Fruit fly (Drosophila melanogaster) whole organism, prepupa: ENCODE data around the gene Bx42.

ENCODE experiments used
- CG10631 ChIP-seq: fragments of 200-800 bp; sonication (Bioruptor generic); optimal IDR thresholded peaks from 2 replicates; lab custom pipeline; 2016; ENCODE audit warnings: missing biosample characterization, missing genetic modification characterization
- CG10669 ChIP-seq: fragments of 200-800 bp; sonication (Bioruptor generic); optimal IDR thresholded peaks from 3 replicates; lab custom pipeline; 2018; ENCODE audit warnings: missing biosample characterization, mild to moderate bottlenecking, missing genetic modification characterization, moderate library complexity
- CG11294 ChIP-seq: fragments of 200-800 bp; sonication (Bioruptor generic); IDR thresholded peaks from 2 replicates; pipeline ENCODE4 v1.3.6; 2022; ENCODE audit warnings: missing biosample characterization, missing genetic modification characterization
- CG11762 ChIP-seq: fragments of 200-800 bp; sonication (Bioruptor generic); optimal IDR thresholded peaks from 3 replicates; lab custom pipeline; 2016; ENCODE audit warnings: missing biosample characterization, missing genetic modification characterization; ENCODE audit not compliant: insufficient read depth
- CG15336 ChIP-seq: fragments of 200-800 bp; sonication (Bioruptor generic); IDR thresholded peaks from 2 replicates; pipeline ENCODE4 v1.3.6; 2022; ENCODE audit warnings: missing biosample characterization, missing genetic modification characterization
- CG1621 ChIP-seq: fragments of 200-800 bp; sonication (Bioruptor generic); optimal IDR thresholded peaks from 3 replicates; lab custom pipeline; 2018; ENCODE audit warnings: missing biosample characterization, mild to moderate bottlenecking, missing genetic modification characterization
- CG16779 ChIP-seq: fragments of 200-800 bp; sonication (Bioruptor generic); optimal IDR thresholded peaks from 3 replicates; lab custom pipeline; 2017; ENCODE audit warnings: missing biosample characterization, mild to moderate bottlenecking, missing genetic modification characterization
- CG31627 ChIP-seq: fragments of 200-800 bp; sonication (Bioruptor generic); optimal IDR thresholded peaks from 3 replicates; lab custom pipeline; 2016; ENCODE audit warnings: missing biosample characterization, missing genetic modification characterization
- CG32006 ChIP-seq: fragments of 200-800 bp; sonication (Bioruptor generic); optimal IDR thresholded peaks from 3 replicates; lab custom pipeline; 2017; ENCODE audit warnings: missing biosample characterization, mild to moderate bottlenecking, missing genetic modification characterization
- CG34406 ChIP-seq: fragments of 200-800 bp; sonication (Bioruptor generic); optimal IDR thresholded peaks from 3 replicates; lab custom pipeline; 2016; ENCODE audit warnings: missing biosample characterization, missing genetic modification characterization
- CG3919 ChIP-seq: fragments of 200-800 bp; sonication (Bioruptor generic); optimal IDR thresholded peaks from 3 replicates; lab custom pipeline; 2016; ENCODE audit warnings: missing biosample characterization, missing genetic modification characterization
- CG4318 ChIP-seq: fragments of 200-800 bp; sonication (Bioruptor generic); optimal IDR thresholded peaks from 3 replicates; lab custom pipeline; 2017; ENCODE audit warnings: missing biosample characterization, mild to moderate bottlenecking, missing genetic modification characterization
- CG6163 ChIP-seq: fragments of 200-800 bp; sonication (Bioruptor generic); IDR thresholded peaks from 3 replicates; pipeline ENCODE4 v1.3.6; 2022; ENCODE audit warnings: missing biosample characterization, missing genetic modification characterization
- CG6276 ChIP-seq: fragments of 200-800 bp; sonication (Bioruptor generic); optimal IDR thresholded peaks from 2 replicates; lab custom pipeline; 2017; ENCODE audit warnings: missing biosample characterization, mild to moderate bottlenecking, missing genetic modification characterization
- CG6792 ChIP-seq: fragments of 200-800 bp; sonication (Bioruptor generic); optimal IDR thresholded peaks from 3 replicates; lab custom pipeline; 2016; ENCODE audit warnings: missing biosample characterization, missing genetic modification characterization
- CG6808 ChIP-seq: fragments of 200-800 bp; sonication (Bioruptor generic); optimal IDR thresholded peaks from 3 replicates; lab custom pipeline; 2017; ENCODE audit warnings: missing biosample characterization, missing genetic modification characterization, mild to moderate bottlenecking, moderate library complexity, missing genetic modification reagents
- CG7368 ChIP-seq: fragments of 200-800 bp; sonication (Bioruptor generic); optimal IDR thresholded peaks from 3 replicates; lab custom pipeline; 2016; ENCODE audit warnings: missing biosample characterization, missing genetic modification characterization
- CG8119 ChIP-seq: fragments of 200-800 bp; sonication (Bioruptor generic); IDR thresholded peaks from 3 replicates; pipeline ENCODE4 v1.3.6; 2022; ENCODE audit warnings: missing biosample characterization, missing genetic modification characterization
- CG8319 ChIP-seq: fragments of 200-800 bp; sonication (Bioruptor generic); optimal IDR thresholded peaks from 3 replicates; lab custom pipeline; 2016; ENCODE audit warnings: missing biosample characterization, missing genetic modification characterization
- CG8632 ChIP-seq: fragments of 200-800 bp; sonication (Bioruptor generic); optimal IDR thresholded peaks from 3 replicates; lab custom pipeline; 2016; ENCODE audit warnings: missing biosample characterization, missing genetic modification characterization
- CG9139 ChIP-seq: fragments of 200-800 bp; sonication (Bioruptor generic); optimal IDR thresholded peaks from 3 replicates; lab custom pipeline; 2017; ENCODE audit warnings: missing biosample characterization, mild to moderate bottlenecking, missing genetic modification characterization
- Eip75B ChIP-seq: fragments of 200-800 bp; sonication (Bioruptor generic); optimal IDR thresholded peaks from 3 replicates; lab custom pipeline; 2016; ENCODE audit warnings: missing biosample characterization, missing genetic modification characterization
- Eip78C ChIP-seq: fragments of 200-800 bp; sonication (Bioruptor generic); peaks from one replicate; lab custom pipeline; 2016; ENCODE audit warnings: missing biosample characterization, missing genetic modification characterization
- Eip93F ChIP-seq: fragments of 200-800 bp; sonication (Bioruptor generic); optimal IDR thresholded peaks from 2 replicates; lab custom pipeline; 2016; ENCODE audit warnings: missing biosample characterization, mild to moderate bottlenecking, missing genetic modification characterization
- Ets21C ChIP-seq: fragments of 200-800 bp; sonication (Bioruptor generic); optimal IDR thresholded peaks from 3 replicates; lab custom pipeline; 2016; ENCODE audit warnings: missing biosample characterization, missing genetic modification characterization
- Ets96B ChIP-seq: fragments of 200-800 bp; optimal IDR thresholded peaks from 2 replicates; lab custom pipeline; 2019; ENCODE audit warnings: missing biosample characterization, mild to moderate bottlenecking, missing genetic modification characterization, moderate library complexity
- Gug ChIP-seq: fragments of 200-800 bp; sonication (Bioruptor generic); IDR thresholded peaks from 2 replicates; pipeline ENCODE4 v1.3.6; 2022; ENCODE audit warnings: missing biosample characterization, missing genetic modification characterization
- Hr38 ChIP-seq: sonication (Bioruptor generic); optimal IDR thresholded peaks from 2 replicates; lab custom pipeline; 2016; ENCODE audit warnings: missing biosample characterization, missing genetic modification characterization
- Hr4 ChIP-seq: fragments of 200-800 bp; sonication (Bioruptor generic); optimal IDR thresholded peaks from 3 replicates; lab custom pipeline; 2016; ENCODE audit warnings: missing biosample characterization, missing genetic modification characterization
- Lpt ChIP-seq: fragments of 200-800 bp; sonication (Bioruptor generic); optimal IDR thresholded peaks from 3 replicates; lab custom pipeline; 2016; ENCODE audit warnings: missing biosample characterization, missing genetic modification characterization
- Met ChIP-seq: fragments of 200-800 bp; sonication (Bioruptor generic); optimal IDR thresholded peaks from 3 replicates; lab custom pipeline; 2016; ENCODE audit warnings: missing biosample characterization, missing genetic modification characterization
- OdsH ChIP-seq: fragments of 200-800 bp; sonication (Bioruptor generic); optimal IDR thresholded peaks from 3 replicates; lab custom pipeline; 2016; ENCODE audit warnings: missing biosample characterization, missing genetic modification characterization
- Smox ChIP-seq: fragments of 200-800 bp; sonication (Bioruptor generic); optimal IDR thresholded peaks from 3 replicates; lab custom pipeline; 2016; ENCODE audit warnings: missing biosample characterization, missing genetic modification characterization
- Sox102F ChIP-seq: fragments of 200-800 bp; sonication (Bioruptor generic); optimal IDR thresholded peaks from 2 replicates; lab custom pipeline; 2016; ENCODE audit warnings: missing biosample characterization, mild to moderate bottlenecking, missing genetic modification characterization
- Sox14 ChIP-seq: fragments of 200-800 bp; sonication (Bioruptor generic); optimal IDR thresholded peaks from 3 replicates; lab custom pipeline; 2016; ENCODE audit warnings: missing biosample characterization, missing genetic modification characterization
- Sox15 ChIP-seq: fragments of 200-800 bp; sonication (Bioruptor generic); optimal IDR thresholded peaks from 3 replicates; lab custom pipeline; 2016; ENCODE audit warnings: missing biosample characterization, missing genetic modification characterization
- acj6 ChIP-seq: fragments of 200-800 bp; sonication (Bioruptor generic); optimal IDR thresholded peaks from 3 replicates; lab custom pipeline; 2016; ENCODE audit warnings: missing biosample characterization, missing genetic modification characterization
- cyc ChIP-seq: fragments of 200-800 bp; sonication (Bioruptor generic); optimal IDR thresholded peaks from 3 replicates; lab custom pipeline; 2016; ENCODE audit warnings: missing biosample characterization, missing genetic modification characterization
- dsx ChIP-seq: fragments of 200-800 bp; optimal IDR thresholded peaks from 3 replicates; lab custom pipeline; 2019; ENCODE audit warnings: missing biosample characterization, mild to moderate bottlenecking, missing genetic modification characterization, moderate library complexity; ENCODE audit not compliant: poor library complexity, severe bottlenecking
- esn ChIP-seq: fragments of 200-800 bp; sonication (Bioruptor generic); optimal IDR thresholded peaks from 2 replicates; lab custom pipeline; 2016; ENCODE audit warnings: missing biosample characterization, mild to moderate bottlenecking, missing genetic modification characterization, moderate library complexity
- fd59A ChIP-seq: fragments of 200-800 bp; sonication (Bioruptor generic); optimal IDR thresholded peaks from 2 replicates; lab custom pipeline; 2017; ENCODE audit warnings: missing biosample characterization, mild to moderate bottlenecking, missing genetic modification characterization, missing genetic modification reagents
- fd85E ChIP-seq: fragments of 200-800 bp; sonication (Bioruptor generic); optimal IDR thresholded peaks from 3 replicates; lab custom pipeline; 2016; ENCODE audit warnings: missing biosample characterization, missing genetic modification characterization
- net ChIP-seq: fragments of 200-800 bp; sonication (Bioruptor generic); optimal IDR thresholded peaks from 3 replicates; lab custom pipeline; 2016; ENCODE audit warnings: missing biosample characterization, missing genetic modification characterization
- pdm3 ChIP-seq: fragments of 200-800 bp; sonication (Bioruptor generic); optimal IDR thresholded peaks from 3 replicates; lab custom pipeline; 2016; ENCODE audit warnings: missing biosample characterization, missing genetic modification characterization
- salr ChIP-seq, 2 experiments: fragments of 200-800 bp; sonication (Bioruptor generic); optimal IDR thresholded peaks; 3 replicates each; lab custom pipeline; 2016 to 2018; ENCODE audit warnings: missing biosample characterization in 2 of 2, missing genetic modification characterization in 2 of 2, mild to moderate bottlenecking in 1 of 2
- ss ChIP-seq, 2 experiments: fragments of 200-800 bp; sonication (Bioruptor generic); optimal IDR thresholded peaks; 2 replicates in 1 of 2; 3 replicates in 1 of 2; lab custom pipeline; 2017 to 2018; ENCODE audit warnings: mild to moderate bottlenecking in 2 of 2, missing biosample characterization in 2 of 2, missing genetic modification characterization in 2 of 2, moderate library complexity in 1 of 2
- svp ChIP-seq: fragments of 200-800 bp; sonication (Bioruptor generic); peaks from one replicate; lab custom pipeline; 2016; ENCODE audit warnings: missing biosample characterization, missing genetic modification characterization
- topi ChIP-seq: fragments of 200-800 bp; sonication (Bioruptor generic); optimal IDR thresholded peaks from 3 replicates; lab custom pipeline; 2016; ENCODE audit warnings: missing biosample characterization, missing genetic modification characterization
- vri ChIP-seq: fragments of 200-800 bp; sonication (Bioruptor generic); optimal IDR thresholded peaks from 3 replicates; lab custom pipeline; 2016; ENCODE audit warnings: missing biosample characterization, mild to moderate bottlenecking, missing genetic modification characterization

Gene Bx42

DNA sequence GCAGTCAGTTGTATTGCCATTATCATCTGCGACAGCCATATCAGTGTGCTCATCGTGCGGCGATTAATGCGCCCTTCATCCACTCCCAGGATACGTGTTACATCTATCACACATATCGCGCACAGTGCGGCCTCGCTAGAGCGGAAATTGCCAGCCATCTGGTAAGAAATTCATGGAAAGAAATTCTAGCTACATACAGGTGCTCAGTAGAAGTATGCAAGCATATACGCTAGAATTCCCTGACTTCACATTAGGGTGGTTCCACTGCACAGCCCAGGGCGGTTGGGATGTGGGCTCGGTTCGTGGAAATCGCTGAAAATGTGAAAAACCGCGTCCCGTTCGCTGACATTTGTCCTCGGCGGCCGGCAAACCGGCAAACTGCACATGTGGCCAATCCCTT lies 34.8 kb upstream of the Bx42 start (continued):
- TF ChIP-seq CG16779 (tag; lab: Kevin White, UChicago) (no peak), OdsH (GFP tag; lab: Kevin White, UChicago) (peak; percentile 68), CG32006 (GFP tag; lab: Kevin White, UChicago) (no peak), fd85E (GFP tag; lab: Kevin White, UChicago) (no peak), Sox15 (GFP tag; lab: Kevin White, UChicago) (peak; percentile 38), CG6276 (no peak), CG8119 (GFP tag; lab: Robert Waterston, UW) (peak; percentile 81), salr (GFP tag; optimal IDR thresholded peaks at IDR 0.05; lab: Kevin White, UChicago) (peak; percentile 26 to 69), cyc (GFP tag; lab: Kevin White, UChicago) (peak; percentile 73), pdm3 (GFP tag; lab: Kevin White, UChicago) (peak; percentile 82), dsx (GFP tag; lab: Kevin White, UChicago) (peak; percentile 75), Hr38 (GFP tag; lab: Kevin White, UChicago) (no peak), CG11294 (GFP tag; lab: Robert Waterston, UW) (peak; percentile 77), CG1621 (peak; percentile 79), acj6 (GFP tag; lab: Kevin White, UChicago) (peak; percentile 72), ss (GFP tag; optimal IDR thresholded peaks at IDR 0.05; lab: Kevin White, UChicago) (peak; percentile 74 to 85), CG8632 (peak; percentile 43), CG8319 (GFP tag; lab: Kevin White, UChicago) (no peak), Hr4 (GFP tag; lab: Kevin White, UChicago) (peak; percentile 68), topi (GFP tag; lab: Kevin White, UChicago) (peak; percentile 65), Smox (GFP tag; lab: Kevin White, UChicago) (peak; percentile 57), CG31627 (GFP tag; lab: Kevin White, UChicago) (peak; percentile 64), CG6792 (GFP tag; lab: Kevin White, UChicago) (peak; percentile 67), CG7368 (GFP tag; lab: Kevin White, UChicago) (peak; percentile 80), Sox14 (GFP tag; lab: Kevin White, UChicago) (peak; percentile 73), CG34406 (GFP tag; lab: Kevin White, UChicago) (peak; percentile 50), Sox102F (GFP tag; lab: Kevin White, UChicago) (peak; percentile 59), esn (GFP tag; lab: Kevin White, UChicago) (peak; percentile 66), CG4318 (no peak), Ets96B (tag; lab: Kevin White, UChicago) (peak; percentile 70), fd59A (GFP tag; lab: Kevin White, UChicago) (peak; percentile 71), Met (GFP tag; lab: Kevin White, UChicago) (no peak), CG3919 (peak; percentile 82), CG11762 (GFP tag; lab: Kevin White, UChicago) (peak; percentile 33), Lpt (GFP tag; lab: Kevin White, UChicago) (peak; percentile 56), Eip78C (GFP tag; lab: Kevin White, UChicago) (peak; percentile 96)

DNA sequence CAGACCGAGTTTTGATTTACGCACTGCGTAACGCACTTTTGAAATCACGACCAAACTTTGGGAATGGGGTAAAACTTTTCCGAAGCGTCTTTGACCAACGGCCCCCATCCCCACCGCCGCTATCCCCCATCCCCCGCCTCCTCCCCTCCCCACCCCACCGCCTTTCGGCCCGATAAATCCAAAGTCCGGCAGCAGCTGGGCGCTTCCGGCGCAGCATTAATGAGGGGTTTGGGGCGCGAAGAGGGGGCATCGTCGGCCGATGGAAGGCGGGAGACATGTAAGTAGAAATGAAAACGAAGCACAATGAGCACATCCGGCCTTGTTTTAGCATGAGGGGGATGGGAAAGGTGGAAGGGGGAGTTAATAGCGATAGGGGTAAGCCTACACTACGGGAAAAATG lies 32.7 kb upstream of the Bx42 start:
- TF ChIP-seq Eip78C (GFP tag; lab: Kevin White, UChicago), result no peak
- no peak for TF ChIP-seq Sox15 (GFP tag; lab: Kevin White, UChicago)
- TF ChIP-seq CG11294 (GFP tag; lab: Robert Waterston, UW), result no peak
- peak; percentile 68 for TF ChIP-seq CG16779 (tag; lab: Kevin White, UChicago)
- no peak for TF ChIP-seq Hr4 (GFP tag; lab: Kevin White, UChicago)
- TF ChIP-seq CG10669 (GFP tag; lab: Kevin White, UChicago), result peak; percentile 41
- no peak for TF ChIP-seq Eip75B (GFP tag; lab: Kevin White, UChicago)
- TF ChIP-seq net (GFP tag; lab: Kevin White, UChicago), result peak; percentile 47
- no peak for TF ChIP-seq CG6163 (GFP tag; lab: Robert Waterston, UW)
- no peak for TF ChIP-seq Hr38 (GFP tag; lab: Kevin White, UChicago)
- no peak for TF ChIP-seq CG6792 (GFP tag; lab: Kevin White, UChicago)
- no peak for TF ChIP-seq OdsH (GFP tag; lab: Kevin White, UChicago)
- TF ChIP-seq CG15336 (GFP tag; lab: Robert Waterston, UW), result no peak
- TF ChIP-seq CG6808 (GFP tag; lab: Kevin White, UChicago), result peak; percentile 77
- no peak for TF ChIP-seq svp (GFP tag; lab: Kevin White, UChicago)
- TF ChIP-seq vri (GFP tag; lab: Kevin White, UChicago), result no peak
- no peak for TF ChIP-seq CG4318
- TF ChIP-seq acj6 (GFP tag; lab: Kevin White, UChicago), result no peak
- TF ChIP-seq CG8119 (GFP tag; lab: Robert Waterston, UW), result 0 out of 3 replicates have a peak, but pooled peaks have one; percentile 17
- TF ChIP-seq Eip93F (GFP tag; lab: Kevin White, UChicago), result no peak
- no peak for TF ChIP-seq esn (GFP tag; lab: Kevin White, UChicago)
- TF ChIP-seq Smox (GFP tag; lab: Kevin White, UChicago), result no peak
- TF ChIP-seq Ets21C (GFP tag; lab: Kevin White, UChicago), result no peak
- peak; percentile 81 for TF ChIP-seq CG9139 (GFP tag; lab: Kevin White, UChicago)
- no peak for TF ChIP-seq topi (GFP tag; lab: Kevin White, UChicago)
- no peak for TF ChIP-seq CG8319 (GFP tag; lab: Kevin White, UChicago)
- peak; percentile 45; the same call in 1 of the 2 replicates for TF ChIP-seq Gug (GFP tag; lab: Robert Waterston, UW)
- TF ChIP-seq CG10631 (GFP tag; lab: Kevin White, UChicago), result no peak
